Worm (Caenorhabditis elegans) whole organism, L3 larva: Measurements from ENCODE around the gene nlp-9.

Experiments used
- aly-2 ChIP-seq: fragments of 150-350 bp; optimal IDR thresholded peaks from 2 replicates; lab custom pipeline; 2014; ENCODE audit warnings: missing biosample characterization, missing genetic modification characterization
- ama-1 ChIP-seq: fragments of 150-350 bp; optimal IDR thresholded peaks from 2 replicates; lab custom pipeline; 2018
- ceh-28 ChIP-seq: fragments of 150-350 bp; optimal IDR thresholded peaks from 2 replicates; lab custom pipeline; 2014; ENCODE audit warnings: missing biosample characterization, missing genetic modification reagents, missing genetic modification characterization
- egl-27 ChIP-seq: sonication (generic microtip); optimal IDR thresholded peaks from 4 replicates; lab custom pipeline; 2017; ENCODE audit warnings: missing biosample characterization, missing genetic modification reagents, missing genetic modification characterization
- elt-2 ChIP-seq: sonication (generic microtip); optimal IDR thresholded peaks from 2 replicates; lab custom pipeline; 2016; ENCODE audit warnings: missing genetic modification reagents, mild to moderate bottlenecking, missing genetic modification characterization, missing compliant biosample characterization
- fkh-10 ChIP-seq: sonication (generic microtip); optimal IDR thresholded peaks from 2 replicates; lab custom pipeline; 2017; ENCODE audit warnings: missing biosample characterization, missing genetic modification reagents, missing genetic modification characterization
- lin-39 ChIP-seq: fragments of 150-350 bp; optimal IDR thresholded peaks from 2 replicates; lab custom pipeline; 2018; ENCODE audit warnings: missing biosample characterization, missing genetic modification reagents, missing genetic modification characterization
- nhr-43 ChIP-seq: sonication (generic microtip); optimal IDR thresholded peaks from 2 replicates; lab custom pipeline; 2016; ENCODE audit warnings: mild to moderate bottlenecking, missing genetic modification characterization, missing compliant biosample characterization; ENCODE audit not compliant: poor library complexity, severe bottlenecking
- nhr-77 ChIP-seq: fragments of 150-350 bp; optimal IDR thresholded peaks from 2 replicates; lab custom pipeline; 2014; ENCODE audit warnings: missing biosample characterization, missing genetic modification characterization
- skn-1 ChIP-seq: fragments of 150-350 bp; optimal IDR thresholded peaks from 2 replicates; lab custom pipeline; 2014; ENCODE audit warnings: missing biosample characterization, missing genetic modification characterization
- zag-1 ChIP-seq: fragments of 150-350 bp; optimal IDR thresholded peaks from 2 replicates; lab custom pipeline; 2014; ENCODE audit warnings: missing biosample characterization, missing genetic modification characterization

DNA sequence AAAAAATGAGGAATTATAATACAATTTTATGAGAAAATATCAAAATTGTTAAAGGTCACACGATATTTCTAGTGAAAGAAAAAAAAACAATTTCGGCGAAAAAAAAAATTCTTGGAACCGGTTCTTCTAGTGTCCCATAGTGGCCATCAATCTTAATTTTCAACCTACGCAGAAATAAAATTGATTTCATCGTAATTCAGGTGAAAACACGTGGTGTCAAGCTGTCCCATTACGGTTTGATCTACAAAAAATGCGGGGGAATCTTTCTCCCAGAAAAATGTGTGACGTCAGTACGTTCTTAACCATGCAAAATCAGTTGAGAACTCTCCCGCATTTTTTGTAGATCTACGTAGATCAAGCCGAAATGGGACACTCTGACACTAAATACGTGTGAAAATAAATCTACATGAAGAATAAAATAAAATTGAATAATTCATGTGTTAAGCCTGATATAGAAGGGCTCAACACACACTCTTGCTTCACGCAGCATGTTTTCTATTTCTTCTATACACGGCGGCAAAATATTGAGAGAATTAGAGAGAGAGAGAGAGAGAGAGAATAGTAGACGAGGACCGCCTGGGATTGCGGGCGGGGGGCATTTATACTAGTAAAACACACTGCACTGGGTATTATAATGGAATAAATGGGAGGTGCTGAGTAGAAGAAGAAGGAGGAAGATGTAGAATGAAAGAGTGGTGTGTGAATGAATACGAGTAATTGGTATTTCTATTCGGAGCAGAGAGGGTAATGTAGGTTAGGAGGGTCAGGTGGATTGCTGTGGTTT lies 26.6 kb upstream of the nlp-9 start:
- no peak for TF ChIP-seq egl-27
- no peak for TF ChIP-seq lin-39 (tag; lab: Kevin White, UChicago)
- no peak for TF ChIP-seq skn-1 (tag; lab: Kevin White, UChicago)
- no peak for TF ChIP-seq ama-1 (lab: Kevin White, UChicago)
- TF ChIP-seq elt-2 (tag; lab: Kevin White, UChicago): no peak
- no peak for TF ChIP-seq nhr-43
- TF ChIP-seq zag-1 (tag; lab: Kevin White, UChicago): no peak
- TF ChIP-seq ceh-28 (tag; lab: Kevin White, UChicago): no peak
- TF ChIP-seq nhr-77 (tag; lab: Kevin White, UChicago): no peak
- TF ChIP-seq fkh-10 (GFP tag; lab: Kevin White, UChicago): no peak
- no peak for TF ChIP-seq aly-2 (tag; lab: Kevin White, UChicago)
